Worm (Caenorhabditis elegans) whole organism, young adult: Measurements from ENCODE around the gene F14D12.1.

ENCODE experiments used
- B0336.3 ChIP-seq: fragments of 200-800 bp; sonication (Bioruptor generic); IDR thresholded peaks from 2 replicates; pipeline ENCODE4 v1.3.6; 2022; ENCODE audit warnings: missing genetic modification characterization, missing compliant biosample characterization
- C06A6.2 ChIP-seq: fragments of 200-800 bp; sonication (Bioruptor generic); conservative IDR thresholded peaks from 2 replicates; pipeline ENCODE4 v1.3.6; 2022; ENCODE audit warnings: missing genetic modification characterization, missing compliant biosample characterization
- F49E8.2 ChIP-seq: sonication (generic microtip); optimal IDR thresholded peaks from 3 replicates; lab custom pipeline; 2017; ENCODE audit warnings: missing genetic modification characterization, mild to moderate bottlenecking, missing compliant biosample characterization, antibody characterized with exemption, moderate library complexity; ENCODE audit not compliant: insufficient read depth
- F57A8.1 ChIP-seq: fragments of 200-800 bp; sonication (Bioruptor generic); optimal IDR thresholded peaks from 2 replicates; lab custom pipeline; 2018; ENCODE audit warnings: mild to moderate bottlenecking, missing genetic modification characterization, moderate library complexity, missing compliant biosample characterization
- F57C9.4 ChIP-seq: sonication (generic microtip); optimal IDR thresholded peaks from 2 replicates; lab custom pipeline; 2017; ENCODE audit warnings: mild to moderate bottlenecking, missing genetic modification characterization, missing compliant biosample characterization
- K12H6.12 ChIP-seq: fragments of 200-800 bp; sonication (Bioruptor generic); optimal IDR thresholded peaks from 2 replicates; lab custom pipeline; 2018; ENCODE audit warnings: mild to moderate bottlenecking, missing genetic modification characterization, missing compliant biosample characterization
- Y56A3A.18 ChIP-seq: fragments of 200-800 bp; sonication (Bioruptor generic); IDR thresholded peaks from 2 replicates; pipeline ENCODE4 v1.3.6; 2022; ENCODE audit warnings: missing genetic modification reagents, missing genetic modification characterization, missing compliant biosample characterization
- Y79H2A.3 ChIP-seq: fragments of 200-800 bp; sonication (Bioruptor generic); conservative IDR thresholded peaks from 2 replicates; pipeline ENCODE4 v1.3.6; 2022; ENCODE audit warnings: missing genetic modification reagents, missing genetic modification characterization, missing compliant biosample characterization
- ZK185.1 ChIP-seq: sonication (generic microtip); optimal IDR thresholded peaks from 2 replicates; lab custom pipeline; 2016; ENCODE audit warnings: mild to moderate bottlenecking, missing genetic modification characterization, missing compliant biosample characterization; ENCODE audit not compliant: poor library complexity, severe bottlenecking
- akir-1 ChIP-seq: fragments of 200-800 bp; sonication (Bioruptor generic); optimal IDR thresholded peaks from 2 replicates; lab custom pipeline; 2018; ENCODE audit warnings: mild to moderate bottlenecking, missing genetic modification characterization, moderate library complexity, missing compliant biosample characterization
- aptf-3 ChIP-seq: fragments of 200-800 bp; sonication (Bioruptor generic); IDR thresholded peaks from 2 replicates; pipeline ENCODE4 v1.3.6; 2022; ENCODE audit warnings: missing genetic modification characterization, missing compliant biosample characterization
- bed-2 ChIP-seq: fragments of 200-800 bp; sonication (Bioruptor generic); IDR thresholded peaks from 2 replicates; pipeline ENCODE4 v1.3.6; 2022; ENCODE audit warnings: missing genetic modification reagents, missing genetic modification characterization, missing compliant biosample characterization
- ceh-27 ChIP-seq: fragments of 200-800 bp; sonication (Bioruptor generic); optimal IDR thresholded peaks from 2 replicates; lab custom pipeline; 2018; ENCODE audit warnings: mild to moderate bottlenecking, missing genetic modification characterization, moderate library complexity, missing compliant biosample characterization
- ceh-40 ChIP-seq: fragments of 200-800 bp; sonication (Bioruptor generic); IDR thresholded peaks from 2 replicates; pipeline ENCODE4 v1.3.6; 2022; ENCODE audit warnings: missing genetic modification characterization, missing compliant biosample characterization
- ceh-79 ChIP-seq: sonication (generic microtip); optimal IDR thresholded peaks from 2 replicates; lab custom pipeline; 2017; ENCODE audit warnings: mild to moderate bottlenecking, missing genetic modification characterization, missing compliant biosample characterization
- chd-7 ChIP-seq: sonication (generic microtip); optimal IDR thresholded peaks from 2 replicates; lab custom pipeline; 2016; ENCODE audit warnings: mild to moderate bottlenecking, missing genetic modification characterization, moderate library complexity, missing compliant biosample characterization
- die-1 ChIP-seq: sonication (generic microtip); optimal IDR thresholded peaks from 2 replicates; lab custom pipeline; 2016; ENCODE audit warnings: missing genotype, mild to moderate bottlenecking, missing genetic modification characterization, missing compliant biosample characterization
- dpff-1 ChIP-seq: sonication (generic microtip); optimal IDR thresholded peaks from 2 replicates; lab custom pipeline; 2017; ENCODE audit warnings: mild to moderate bottlenecking, missing genetic modification characterization, missing compliant biosample characterization
- efl-1 ChIP-seq: fragments of 150-350 bp; optimal IDR thresholded peaks from 2 replicates; lab custom pipeline; 2014; ENCODE audit warnings: missing biosample characterization, missing genetic modification reagents, missing genetic modification characterization
- egl-18 ChIP-seq: fragments of 200-800 bp; sonication (Bioruptor generic); IDR thresholded peaks from 2 replicates; pipeline ENCODE4 v1.3.6; 2022; ENCODE audit warnings: missing genetic modification reagents, missing genetic modification characterization, missing compliant biosample characterization
- egl-44 ChIP-seq: fragments of 200-800 bp; sonication (Bioruptor generic); IDR thresholded peaks from 2 replicates; pipeline ENCODE4 v1.3.6; 2022; ENCODE audit warnings: missing genetic modification reagents, missing genetic modification characterization, missing compliant biosample characterization
- ekl-4 ChIP-seq: fragments of 200-800 bp; sonication (Bioruptor generic); IDR thresholded peaks from 2 replicates; pipeline ENCODE4 v1.3.6; 2022; ENCODE audit warnings: missing genetic modification reagents, missing genetic modification characterization, missing compliant biosample characterization
- ets-4 ChIP-seq: fragments of 200-800 bp; sonication (Bioruptor generic); optimal IDR thresholded peaks from 2 replicates; lab custom pipeline; 2018; ENCODE audit warnings: mild to moderate bottlenecking, missing genetic modification characterization, missing compliant biosample characterization
- fkh-3 ChIP-seq: sonication (generic microtip); optimal IDR thresholded peaks from 2 replicates; lab custom pipeline; 2016; ENCODE audit warnings: mild to moderate bottlenecking, missing genetic modification characterization, missing compliant biosample characterization
- him-1 ChIP-seq: sonication (generic microtip); optimal IDR thresholded peaks from 2 replicates; lab custom pipeline; 2016; ENCODE audit warnings: missing genotype, missing genetic modification reagents, missing genetic modification characterization, missing compliant biosample characterization
- hmg-1.2 ChIP-seq: fragments of 200-800 bp; sonication (Bioruptor generic); IDR thresholded peaks from 2 replicates; pipeline ENCODE4 v1.3.6; 2022; ENCODE audit warnings: missing genetic modification reagents, missing genetic modification characterization, missing compliant biosample characterization
- hrde-1 ChIP-seq: sonication (generic microtip); optimal IDR thresholded peaks from 2 replicates; lab custom pipeline; 2016; ENCODE audit warnings: missing genetic modification characterization, mild to moderate bottlenecking, missing compliant biosample characterization, moderate library complexity, missing genotype, missing genetic modification reagents, borderline replicate concordance
- hsf-1 ChIP-seq: fragments of 200-800 bp; sonication (Bioruptor generic); IDR thresholded peaks from 2 replicates; pipeline ENCODE4 v1.3.6; 2022; ENCODE audit warnings: missing genetic modification reagents, missing genetic modification characterization, missing compliant biosample characterization
- lin-40 ChIP-seq: sonication (generic microtip); optimal IDR thresholded peaks from 2 replicates; lab custom pipeline; 2016; ENCODE audit warnings: missing genetic modification characterization, mild to moderate bottlenecking, missing compliant biosample characterization, missing genotype, missing genetic modification reagents
- lin-54 ChIP-seq: fragments of 200-800 bp; sonication (Bioruptor generic); optimal IDR thresholded peaks from 2 replicates; lab custom pipeline; 2018; ENCODE audit warnings: mild to moderate bottlenecking, missing genetic modification characterization, missing compliant biosample characterization
- lsy-27 ChIP-seq: sonication (generic microtip); optimal IDR thresholded peaks from 2 replicates; lab custom pipeline; 2017; ENCODE audit warnings: missing genetic modification characterization, mild to moderate bottlenecking, missing compliant biosample characterization, antibody characterized with exemption, missing genotype, borderline replicate concordance; ENCODE audit not compliant: insufficient read depth
- madf-10 ChIP-seq: sonication (generic microtip); optimal IDR thresholded peaks from 2 replicates; lab custom pipeline; 2016; ENCODE audit warnings: mild to moderate bottlenecking, missing genetic modification characterization, missing compliant biosample characterization
- mes-4 ChIP-seq: sonication (generic microtip); optimal IDR thresholded peaks from 2 replicates; lab custom pipeline; 2016; ENCODE audit warnings: missing genotype, missing genetic modification characterization, missing compliant biosample characterization
- nfya-2 ChIP-seq: fragments of 200-800 bp; sonication (Bioruptor generic); IDR thresholded peaks from 2 replicates; pipeline ENCODE4 v1.3.6; 2022; ENCODE audit warnings: missing genetic modification reagents, missing genetic modification characterization, missing compliant biosample characterization
- nfyb-1 ChIP-seq: fragments of 200-800 bp; sonication (Bioruptor generic); IDR thresholded peaks from 2 replicates; pipeline ENCODE4 v1.3.6; 2022; ENCODE audit warnings: missing genetic modification reagents, missing genetic modification characterization, missing compliant biosample characterization
- nhr-120 ChIP-seq: fragments of 200-800 bp; sonication (Bioruptor generic); IDR thresholded peaks from 2 replicates; pipeline ENCODE4 v1.3.6; 2022; ENCODE audit warnings: missing genetic modification characterization, missing compliant biosample characterization
- nhr-27 ChIP-seq: fragments of 200-800 bp; sonication (Bioruptor generic); optimal IDR thresholded peaks from 2 replicates; lab custom pipeline; 2018; ENCODE audit warnings: mild to moderate bottlenecking, missing genetic modification characterization, moderate library complexity, missing compliant biosample characterization
- pha-4 ChIP-seq: fragments of 150-350 bp; sonication (generic microtip); optimal IDR thresholded peaks from 2 replicates; lab custom pipeline; 2014; ENCODE audit warnings: missing biosample characterization, missing genetic modification reagents, missing genetic modification characterization
- rpc-1 ChIP-seq, 2 experiments: fragments of 150-350 bp in 1 of 2; sonication (generic microtip) in 1 of 2; optimal IDR thresholded peaks; 2 replicates each; lab custom pipeline; 2014 to 2018; ENCODE audit warnings: missing biosample characterization in 1 of 2, missing genetic modification characterization in 1 of 2, missing genetic modification reagents in 1 of 2, missing genotype in 1 of 2
- sea-2 ChIP-seq: fragments of 200-800 bp; sonication (Bioruptor generic); IDR thresholded peaks from 2 replicates; pipeline ENCODE4 v1.3.6; 2022; ENCODE audit warnings: missing genetic modification characterization, missing compliant biosample characterization
- snpc-1.1 ChIP-seq: sonication (generic microtip); optimal IDR thresholded peaks from 2 replicates; lab custom pipeline; 2017; ENCODE audit warnings: missing genetic modification characterization, mild to moderate bottlenecking, missing compliant biosample characterization, antibody characterized with exemption, moderate library complexity, missing genotype, missing genetic modification reagents; ENCODE audit not compliant: insufficient read depth
- snpc-1.3 ChIP-seq: sonication (generic microtip); optimal IDR thresholded peaks from 2 replicates; lab custom pipeline; 2017; ENCODE audit warnings: missing genetic modification characterization, mild to moderate bottlenecking, missing compliant biosample characterization, antibody characterized with exemption, moderate library complexity, missing genotype, missing genetic modification reagents; ENCODE audit not compliant: insufficient read depth
- sptf-2 ChIP-seq: fragments of 200-800 bp; sonication (Bioruptor generic); optimal IDR thresholded peaks from 2 replicates; lab custom pipeline; 2018; ENCODE audit warnings: mild to moderate bottlenecking, missing genetic modification characterization, missing compliant biosample characterization
- ztf-28 ChIP-seq: fragments of 200-800 bp; sonication (Bioruptor generic); IDR thresholded peaks from 2 replicates; pipeline ENCODE4 v1.3.6; 2022; ENCODE audit warnings: missing genetic modification reagents, missing genetic modification characterization, missing compliant biosample characterization

Gene F14D12.1

DNA sequence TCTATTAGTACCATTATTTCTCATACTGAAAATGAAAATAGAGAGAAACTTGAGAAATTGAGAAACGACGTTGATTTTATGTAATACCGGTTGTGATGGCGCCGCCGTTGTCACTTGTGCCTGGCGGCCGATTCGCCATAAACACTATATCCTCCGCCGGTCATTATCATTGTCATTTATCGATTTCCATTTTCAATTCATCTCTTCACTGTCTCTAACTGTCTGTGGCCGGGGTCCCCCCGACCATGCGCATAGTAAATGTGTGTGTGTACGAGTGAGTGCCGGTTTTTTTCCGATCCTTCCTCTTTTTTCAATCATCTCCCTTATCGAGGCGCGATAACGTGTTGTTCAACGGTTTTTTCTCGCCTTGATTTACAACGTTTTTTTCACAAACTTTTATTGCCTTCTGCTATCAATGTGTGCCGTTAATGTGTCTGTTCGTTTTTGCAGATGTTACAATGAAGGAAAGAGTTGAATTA is at the start of gene F14D12.1:
F14D12.1 (plus strand) TSS at position 429 of the 479 bp plus-strand sequence.
- TF ChIP-seq sptf-2 (GFP tag; lab: Kevin White, UChicago): no peak
- TF ChIP-seq nhr-120 (GFP tag; lab: Robert Waterston, UW): no peak
- no peak for TF ChIP-seq efl-1 (GFP tag; lab: Kevin White, UChicago)
- no peak for TF ChIP-seq C06A6.2 (GFP tag; lab: Robert Waterston, UW)
- no peak for TF ChIP-seq F57A8.1 (GFP tag; lab: Kevin White, UChicago)
- TF ChIP-seq K12H6.12 (tag; lab: Kevin White, UChicago): no peak
- no peak for TF ChIP-seq lin-54 (GFP tag; lab: Kevin White, UChicago)
- no peak for TF ChIP-seq rpc-1 (optimal IDR thresholded peaks at IDR 0.05; lab: Kevin White, UChicago)
- no peak for TF ChIP-seq rpc-1 (tag; optimal IDR thresholded peaks at IDR 0.05; lab: Kevin White, UChicago)
- TF ChIP-seq snpc-1.1: no peak
- no peak for TF ChIP-seq nhr-27 (tag; lab: Kevin White, UChicago)
- no peak for TF ChIP-seq madf-10 (tag; lab: Kevin White, UChicago)
- no peak for TF ChIP-seq ceh-40 (GFP tag; lab: Robert Waterston, UW)
- no peak for TF ChIP-seq ets-4
- no peak for TF ChIP-seq akir-1
- no peak for TF ChIP-seq sea-2 (GFP tag; lab: Robert Waterston, UW)
- no peak for TF ChIP-seq hrde-1
- no peak for TF ChIP-seq egl-44 (GFP tag; lab: Robert Waterston, UW)
- TF ChIP-seq aptf-3 (GFP tag; lab: Robert Waterston, UW): no peak
- TF ChIP-seq, all 124 proteins: peak for 0

DNA sequence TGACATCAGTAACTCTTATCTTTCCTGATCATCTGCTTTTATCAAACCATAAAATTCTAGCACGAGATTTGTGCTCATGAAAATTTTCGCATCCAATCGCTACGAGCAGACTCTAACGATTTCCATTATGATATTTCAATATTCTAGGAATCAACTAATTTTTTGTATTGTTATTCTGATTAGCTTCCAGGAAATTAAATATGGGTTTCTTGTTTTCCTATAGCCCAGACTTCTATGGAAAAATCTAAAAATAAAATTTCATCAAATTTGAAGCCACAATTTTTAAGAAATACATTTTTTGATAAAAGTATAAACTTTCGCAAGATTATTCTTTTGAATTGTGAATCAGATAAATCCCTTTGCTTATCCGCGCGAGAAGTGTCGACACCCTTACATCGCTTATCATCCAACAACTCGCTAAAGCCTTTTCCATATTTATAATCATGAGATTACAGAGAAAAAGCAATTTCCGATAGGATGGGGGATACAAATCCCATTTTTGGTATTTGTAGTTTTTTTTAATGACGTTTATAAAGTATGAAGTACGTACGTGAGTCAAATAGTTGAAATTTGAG is 48.4 kb upstream of the F14D12.1 start:
- TF ChIP-seq dpff-1 (tag; lab: Kevin White, UChicago): no peak
- TF ChIP-seq nfyb-1: no peak
- TF ChIP-seq Y79H2A.3 (GFP tag; lab: Robert Waterston, UW): no peak
- no peak for TF ChIP-seq mes-4 (tag; lab: Kevin White, UChicago)
- no peak for TF ChIP-seq hmg-1.2 (GFP tag; lab: Robert Waterston, UW)
- no peak for TF ChIP-seq ceh-40 (GFP tag; lab: Robert Waterston, UW)
- no peak for TF ChIP-seq sptf-2 (GFP tag; lab: Kevin White, UChicago)
- TF ChIP-seq ets-4: no peak
- TF ChIP-seq lin-40: no peak
- no peak for TF ChIP-seq hsf-1 (GFP tag; lab: Robert Waterston, UW)
- TF ChIP-seq fkh-3 (tag; lab: Kevin White, UChicago): no peak
- no peak for TF ChIP-seq egl-18 (GFP tag; lab: Robert Waterston, UW)
- TF ChIP-seq him-1 (tag; lab: Kevin White, UChicago): no peak
- TF ChIP-seq F57C9.4 (tag; lab: Kevin White, UChicago): no peak

DNA sequence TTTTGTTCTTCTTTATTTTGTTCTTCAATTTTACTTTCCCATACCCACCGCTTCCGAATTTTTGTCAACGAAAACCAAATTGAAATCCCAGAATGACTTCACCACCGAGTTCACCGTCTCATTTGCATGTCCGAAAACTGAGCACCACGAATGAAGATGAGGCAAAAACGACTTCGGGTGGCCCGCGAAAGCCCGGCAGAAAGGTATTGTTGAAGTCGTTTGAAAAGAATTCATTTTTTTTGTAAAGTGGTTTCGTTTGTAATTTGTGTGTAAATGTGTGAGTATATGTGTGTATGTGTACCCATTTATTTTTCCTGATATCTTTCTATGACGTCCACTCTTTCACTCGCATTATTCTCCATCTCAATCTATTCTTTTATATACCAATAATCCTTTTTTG is 45.6 kb upstream of the F14D12.1 start, which contains the start of gene C38C5.1:
C38C5.1 (plus strand) TSS at position 90 of the 400 bp plus-strand sequence.
- TF ChIP-seq B0336.3 (GFP tag; lab: Robert Waterston, UW) (no peak), Y56A3A.18 (GFP tag; lab: Robert Waterston, UW) (no peak), nfya-2 (GFP tag; lab: Robert Waterston, UW) (no peak), ZK185.1 (tag; lab: Kevin White, UChicago) (no peak), bed-2 (GFP tag; lab: Robert Waterston, UW) (no peak), ekl-4 (GFP tag; lab: Robert Waterston, UW) (no peak), snpc-1.3 (tag; lab: Kevin White, UChicago) (no peak), chd-7 (tag; lab: Kevin White, UChicago) (no peak), pha-4 (tag; lab: Kevin White, UChicago) (no peak), ztf-28 (no peak), madf-10 (tag; lab: Kevin White, UChicago) (no peak), die-1 (no peak), F49E8.2 (tag; lab: Kevin White, UChicago) (no peak), ceh-79 (tag; lab: Kevin White, UChicago) (no peak), lsy-27 (tag; lab: Kevin White, UChicago) (no peak), ceh-27 (no peak)
